Fruit fly (Drosophila melanogaster): ENCODE measurements around the gene Gr28b.

Gene Gr28b

DNA sequence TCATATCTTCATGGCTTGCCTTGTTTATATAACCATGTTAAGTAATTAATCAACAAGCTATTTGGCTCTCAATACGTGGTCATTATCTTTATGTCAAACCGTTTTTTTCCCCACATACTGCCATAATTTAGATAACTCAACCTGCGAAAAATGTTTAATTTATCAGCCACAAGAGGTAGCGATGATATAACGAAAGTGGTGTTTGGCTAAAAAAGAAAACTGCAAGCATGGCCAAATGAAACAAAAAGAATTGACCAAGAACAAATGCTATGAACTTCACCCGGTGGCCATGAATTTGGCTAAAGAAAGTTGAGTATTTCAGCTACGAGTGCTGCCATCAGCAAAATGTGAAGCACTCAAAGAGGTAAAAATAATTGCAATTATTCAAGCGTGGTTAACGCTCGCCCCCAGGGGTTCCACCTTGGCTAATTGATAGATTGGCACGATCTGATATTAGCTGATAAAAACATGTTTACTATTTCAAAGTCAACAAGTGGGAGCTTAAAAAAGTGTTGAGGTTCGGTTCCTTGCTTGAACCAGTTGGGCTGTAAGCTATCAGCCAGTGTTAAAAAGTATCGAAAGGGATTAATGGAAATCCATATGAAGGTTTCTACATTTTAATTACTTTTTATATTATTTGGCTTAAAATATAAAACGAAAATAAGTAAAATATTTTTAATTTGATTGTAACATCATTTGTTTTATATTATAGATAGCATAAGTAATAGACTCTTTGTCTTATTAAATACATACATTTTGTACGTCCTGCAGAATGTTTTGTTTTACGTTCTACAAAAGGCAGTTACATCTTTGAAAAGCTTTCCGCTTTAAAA is 25.3 kb downstream of the Gr28b start (continued):
- peak; percentile 91 for TF ChIP-seq Vsx1 (GFP tag; optimal IDR thresholded peaks at IDR 0.05)
- TF ChIP-seq Gug (GFP tag; IDR thresholded peaks at IDR 0.05), result no peak
- no peak for TF ChIP-seq bbx (GFP tag; IDR thresholded peaks at IDR 0.05; ENCODE audit: partially characterized antibody)
- TF ChIP-seq Eip74EF (GFP tag; optimal IDR thresholded peaks at IDR 0.05), result peak in 1 of 2 experiments; percentile 17
- peak; percentile 81 for TF ChIP-seq sr (GFP tag; IDR thresholded peaks at IDR 0.05)
- TF ChIP-seq ssp (GFP tag; IDR thresholded peaks at IDR 0.05), result no peak
- TF ChIP-seq CG15601 (tag; optimal IDR thresholded peaks at IDR 0.05), result peak; percentile 73
- TF ChIP-seq wek (GFP tag; optimal IDR thresholded peaks at IDR 0.05), result peak; percentile 85
- peak; percentile 6 for TF ChIP-seq ind (GFP tag; optimal IDR thresholded peaks at IDR 0.05)
- TF ChIP-seq Drgx (GFP tag; IDR thresholded peaks at IDR 0.05), result no peak; the same call in 1 of the 2 replicates
- TF ChIP-seq CG13894 (tag; optimal IDR thresholded peaks at IDR 0.05), result peak; percentile 67
- peak; percentile 67 for TF ChIP-seq CG1603 (tag; optimal IDR thresholded peaks at IDR 0.05)
- peak; percentile 61 for TF ChIP-seq Ptx1 (GFP tag; IDR thresholded peaks at IDR 0.05)
- TF ChIP-seq CG6175 (GFP tag; IDR thresholded peaks at IDR 0.05), result no peak; the same call in 2 of the 3 replicates
- peak; percentile 49 for TF ChIP-seq HLH54F (GFP tag; optimal IDR thresholded peaks at IDR 0.05)
- peak; percentile 70; the same call in 2 of the 3 replicates for TF ChIP-seq CG11695 (GFP tag; IDR thresholded peaks at IDR 0.05)
- TF ChIP-seq CG9215 (GFP tag; IDR thresholded peaks at IDR 0.05), result peak; percentile 48
- TF ChIP-seq CrebB (tag; optimal IDR thresholded peaks at IDR 0.05), result peak; percentile 82
- TF ChIP-seq Kr (GFP tag; optimal IDR thresholded peaks at IDR 0.05), result no peak
- TF ChIP-seq Camta (GFP tag; optimal IDR thresholded peaks at IDR 0.05), result peak; percentile 60
- TF ChIP-seq Lim3 (GFP tag; IDR thresholded peaks at IDR 0.05), result no peak
- peak; percentile 41 for TF ChIP-seq CG10462 (GFP tag; optimal IDR thresholded peaks at IDR 0.05)
- TF ChIP-seq fd3F (GFP tag; optimal IDR thresholded peaks at IDR 0.05), result peak; percentile 82
- TF ChIP-seq CG17802 (tag; optimal IDR thresholded peaks at IDR 0.05), result peak; percentile 36
- TF ChIP-seq eyg (GFP tag; optimal IDR thresholded peaks at IDR 0.05), result peak; percentile 79
- no peak for TF ChIP-seq dati (GFP tag; IDR thresholded peaks at IDR 0.05)
- peak; percentile 79 for TF ChIP-seq CG18599 (GFP tag; optimal IDR thresholded peaks at IDR 0.05)
- TF ChIP-seq CG13775 (GFP tag; optimal IDR thresholded peaks at IDR 0.05), result peak; percentile 44
- TF ChIP-seq ash1 (GFP tag; optimal IDR thresholded peaks at IDR 0.05), result peak; percentile 50
- TF ChIP-seq CG32772 (GFP tag; IDR thresholded peaks at IDR 0.05), result 0 out of 2 replicates have a peak, but pooled peaks have one; percentile 7
- TF ChIP-seq CG11723 (GFP tag; optimal IDR thresholded peaks at IDR 0.05), result peak; percentile 39
- TF ChIP-seq eve (GFP tag; optimal IDR thresholded peaks at IDR 0.05), result no peak
- TF ChIP-seq ac (GFP tag; optimal IDR thresholded peaks at IDR 0.05), result no peak
- peak; percentile 42; the same call in 2 of the 3 replicates for TF ChIP-seq CG17361 (GFP tag; IDR thresholded peaks at IDR 0.05)
- peak; percentile 31; the same call in 1 of the 2 replicates for TF ChIP-seq ttk (GFP tag; IDR thresholded peaks at IDR 0.05)
- peak; percentile 93 for TF ChIP-seq sens (GFP tag)
- TF ChIP-seq zen2 (GFP tag; IDR thresholded peaks at IDR 0.05; ENCODE audit: partially characterized antibody), result no peak
- no peak for TF ChIP-seq dmrt11E (tag; optimal IDR thresholded peaks at IDR 0.05)
- peak; percentile 66 for TF ChIP-seq CG11504 (tag; optimal IDR thresholded peaks at IDR 0.05)
- peak; percentile 4 for TF ChIP-seq gfzf (GFP tag; optimal IDR thresholded peaks at IDR 0.05)
- TF ChIP-seq usp (GFP tag; optimal IDR thresholded peaks at IDR 0.05), result no peak
- peak; percentile 11 for TF ChIP-seq en (GFP tag; optimal IDR thresholded peaks at IDR 0.05)
- TF ChIP-seq CG14014 (GFP tag; IDR thresholded peaks at IDR 0.05), result peak; percentile 91; the same call in 1 of the 2 replicates
- TF ChIP-seq Doc3 (GFP tag; IDR thresholded peaks at IDR 0.05; ENCODE audit: partially characterized antibody), result no peak
- TF ChIP-seq Six4 (GFP tag; optimal IDR thresholded peaks at IDR 0.05), result peak; percentile 45
- no peak for TF ChIP-seq CG2129 (GFP tag; IDR thresholded peaks at IDR 0.05; ENCODE audit: partially characterized antibody)
- TF ChIP-seq CG3065 (GFP tag; optimal IDR thresholded peaks at IDR 0.05), result peak; percentile 33
- peak; percentile 53 for TF ChIP-seq Sox100B (GFP tag; optimal IDR thresholded peaks at IDR 0.05)
